Fruit fly (Drosophila melanogaster) whole organism, embryonic: ENCODE data around the gene Pgm1.

Experiments
- Ada2b ChIP-seq: fragments of 200-800 bp; sonication (Bioruptor generic); IDR thresholded peaks from 2 replicates; pipeline ENCODE4 v1.3.6; 2022; ENCODE audit warnings: missing biosample characterization, missing genetic modification characterization
- C15 ChIP-seq: fragments of 200-800 bp; sonication (Bioruptor generic); IDR thresholded peaks from 3 replicates; pipeline ENCODE4 v1.3.6; 2022; ENCODE audit warnings: missing biosample characterization, missing genetic modification characterization
- CG10209 ChIP-seq: fragments of 200-800 bp; sonication (Bioruptor generic); optimal IDR thresholded peaks from 3 replicates; lab custom pipeline; 2017; ENCODE audit warnings: missing biosample characterization, mild to moderate bottlenecking, missing genetic modification characterization, missing genetic modification reagents
- CG10462 ChIP-seq: fragments of 200-800 bp; sonication (Bioruptor generic); optimal IDR thresholded peaks from 2 replicates; lab custom pipeline; 2016; ENCODE audit warnings: missing biosample characterization, missing genetic modification characterization
- CG11723 ChIP-seq: fragments of 200-800 bp; sonication (Bioruptor generic); optimal IDR thresholded peaks from 2 replicates; lab custom pipeline; 2017; ENCODE audit warnings: missing biosample characterization, mild to moderate bottlenecking, missing genetic modification characterization
- CG12219 ChIP-seq: fragments of 200-800 bp; sonication (Bioruptor generic); optimal IDR thresholded peaks from 3 replicates; lab custom pipeline; 2018; ENCODE audit warnings: missing biosample characterization, mild to moderate bottlenecking, missing genetic modification characterization
- CG12942 ChIP-seq: fragments of 200-800 bp; sonication (Bioruptor generic); optimal IDR thresholded peaks from 3 replicates; lab custom pipeline; 2016; ENCODE audit warnings: missing biosample characterization, missing genetic modification characterization
- CG13624 ChIP-seq: fragments of 200-800 bp; sonication (Bioruptor generic); optimal IDR thresholded peaks from 2 replicates; lab custom pipeline; 2016; ENCODE audit warnings: missing biosample characterization, missing genetic modification characterization
- CG14441 ChIP-seq: fragments of 200-800 bp; sonication (Bioruptor generic); IDR thresholded peaks from 2 replicates; pipeline ENCODE4 v1.3.6; 2022; ENCODE audit warnings: missing biosample characterization, missing genetic modification characterization
- CG1647 ChIP-seq: fragments of 200-800 bp; sonication (Bioruptor generic); optimal IDR thresholded peaks from 3 replicates; lab custom pipeline; 2016; ENCODE audit warnings: missing biosample characterization, missing genetic modification characterization
- CG16863 ChIP-seq: fragments of 200-800 bp; sonication (Bioruptor generic); optimal IDR thresholded peaks from 3 replicates; lab custom pipeline; 2016; ENCODE audit warnings: missing biosample characterization, missing genetic modification characterization
- CG30403 ChIP-seq: fragments of 200-800 bp; sonication (Bioruptor generic); optimal IDR thresholded peaks from 3 replicates; lab custom pipeline; 2016; ENCODE audit warnings: missing biosample characterization, missing genetic modification characterization
- CG32767 ChIP-seq: fragments of 200-800 bp; sonication (Bioruptor generic); IDR thresholded peaks from 2 replicates; pipeline ENCODE4 v1.3.6; 2022; ENCODE audit warnings: missing biosample characterization, missing genetic modification characterization
- CG3281 ChIP-seq: fragments of 200-800 bp; sonication (Bioruptor generic); optimal IDR thresholded peaks from 3 replicates; lab custom pipeline; 2017; ENCODE audit warnings: missing biosample characterization, mild to moderate bottlenecking, missing genetic modification characterization
- CG33213 ChIP-seq: fragments of 200-800 bp; sonication (Bioruptor generic); optimal IDR thresholded peaks from 3 replicates; lab custom pipeline; 2016; ENCODE audit warnings: missing biosample characterization, missing genetic modification characterization
- CG3726 ChIP-seq: fragments of 200-800 bp; sonication (Bioruptor generic); IDR thresholded peaks from 3 replicates; pipeline ENCODE4, ENCODE4 v1.3.6; 2022; ENCODE audit warnings: missing biosample characterization, missing genetic modification characterization
- CG42726 ChIP-seq: fragments of 200-800 bp; sonication (Bioruptor generic); IDR thresholded peaks from 2 replicates; pipeline ENCODE4 v1.3.6; 2022; ENCODE audit warnings: missing biosample characterization, missing genetic modification characterization; ENCODE audit not compliant: partially characterized antibody
- CG4404 ChIP-seq: fragments of 200-800 bp; sonication (Bioruptor generic); IDR thresholded peaks from 2 replicates; pipeline ENCODE4 v1.3.6; 2022; ENCODE audit warnings: missing biosample characterization, missing genetic modification characterization
- CG7745 ChIP-seq: fragments of 200-800 bp; sonication (Bioruptor generic); optimal IDR thresholded peaks from 2 replicates; lab custom pipeline; 2018; ENCODE audit warnings: missing biosample characterization, mild to moderate bottlenecking, missing genetic modification characterization, moderate library complexity
- CG7786 ChIP-seq: fragments of 200-800 bp; sonication (Bioruptor generic); optimal IDR thresholded peaks from 2 replicates; lab custom pipeline; 2016; ENCODE audit warnings: missing biosample characterization, missing genetic modification characterization
- CG8388 ChIP-seq: fragments of 200-800 bp; sonication (Bioruptor generic); optimal IDR thresholded peaks from 2 replicates; lab custom pipeline; 2019; ENCODE audit warnings: missing biosample characterization, mild to moderate bottlenecking, missing genetic modification characterization, moderate library complexity
- CkIIα-i1 ChIP-seq: fragments of 200-800 bp; sonication (Bioruptor generic); IDR thresholded peaks from 2 replicates; pipeline ENCODE4 v1.3.6; 2022; ENCODE audit warnings: missing biosample characterization, missing genetic modification characterization
- Dad ChIP-seq: fragments of 200-800 bp; sonication (Bioruptor generic); optimal IDR thresholded peaks from 3 replicates; lab custom pipeline; 2016; ENCODE audit warnings: missing biosample characterization, missing genetic modification characterization
- E2f1 ChIP-seq: fragments of 200-800 bp; sonication (Bioruptor generic); IDR thresholded peaks from 2 replicates; pipeline ENCODE4 v1.3.6; 2022; ENCODE audit warnings: missing biosample characterization, missing genetic modification characterization
- Ets65A ChIP-seq: fragments of 200-800 bp; sonication (Bioruptor generic); peaks from one replicate; lab custom pipeline; 2016; ENCODE audit warnings: missing biosample characterization, missing genetic modification characterization
- Fer2 ChIP-seq: fragments of 200-800 bp; sonication (Bioruptor generic); optimal IDR thresholded peaks from 2 replicates; lab custom pipeline; 2018; ENCODE audit warnings: missing biosample characterization, mild to moderate bottlenecking, missing genetic modification characterization, moderate library complexity
- HLH4C ChIP-seq: fragments of 200-800 bp; sonication (Bioruptor generic); IDR thresholded peaks from 3 replicates; pipeline ENCODE4 v1.3.6; 2022; ENCODE audit warnings: missing biosample characterization, missing genetic modification characterization; ENCODE audit not compliant: partially characterized antibody
- Mad ChIP-seq: fragments of 200-800 bp; sonication (Bioruptor generic); optimal IDR thresholded peaks from 2 replicates; lab custom pipeline; 2016; ENCODE audit warnings: missing biosample characterization, missing genetic modification characterization
- Mrtf ChIP-seq: fragments of 200-800 bp; sonication (Bioruptor generic); IDR thresholded peaks from 3 replicates; pipeline ENCODE4 v1.3.6; 2022; ENCODE audit warnings: missing biosample characterization, missing genetic modification characterization
- Neu2 ChIP-seq: fragments of 200-800 bp; sonication (Bioruptor generic); optimal IDR thresholded peaks from 3 replicates; lab custom pipeline; 2016; ENCODE audit warnings: missing biosample characterization, missing genetic modification characterization, borderline replicate concordance
- Ravus ChIP-seq: fragments of 200-800 bp; sonication (Bioruptor generic); IDR thresholded peaks from 2 replicates; pipeline ENCODE4 v1.3.6; 2022; ENCODE audit warnings: missing biosample characterization, missing genetic modification characterization
- Ssrp ChIP-seq: fragments of 200-800 bp; sonication (Bioruptor generic); optimal IDR thresholded peaks from 2 replicates; lab custom pipeline; 2018; ENCODE audit warnings: missing biosample characterization, mild to moderate bottlenecking, missing genetic modification characterization, moderate library complexity
- Tbp ChIP-seq: fragments of >200 bp; optimal IDR thresholded peaks from 2 replicates; lab custom pipeline; 2018; ENCODE audit warnings: missing biosample characterization, missing genetic modification characterization
- YL-1 ChIP-seq: fragments of 200-800 bp; sonication (Bioruptor generic); optimal IDR thresholded peaks from 3 replicates; lab custom pipeline; 2017; ENCODE audit warnings: missing biosample characterization, mild to moderate bottlenecking, missing genetic modification characterization
- ab ChIP-seq: fragments of 200-800 bp; sonication (Bioruptor generic); optimal IDR thresholded peaks from 2 replicates; lab custom pipeline; 2016; ENCODE audit warnings: missing biosample characterization, missing genetic modification characterization
- ap ChIP-seq: fragments of 200-800 bp; sonication (Bioruptor generic); IDR thresholded peaks from 2 replicates; pipeline ENCODE4 v1.3.6; 2022; ENCODE audit warnings: missing biosample characterization, missing genetic modification characterization
- bbx ChIP-seq: fragments of 200-800 bp; sonication (Bioruptor generic); IDR thresholded peaks from 2 replicates; pipeline ENCODE4 v1.3.6; 2022; ENCODE audit warnings: missing biosample characterization, missing genetic modification characterization; ENCODE audit not compliant: partially characterized antibody
- chif ChIP-seq, 2 experiments: fragments of 200-800 bp; sonication (Bioruptor generic); optimal IDR thresholded peaks; 3 replicates each; lab custom pipeline; 2016; ENCODE audit warnings: missing biosample characterization in 2 of 2, missing genetic modification characterization in 2 of 2
- corto ChIP-seq: fragments of 200-800 bp; sonication (Bioruptor generic); optimal IDR thresholded peaks from 2 replicates; lab custom pipeline; 2016; ENCODE audit warnings: missing biosample characterization, mild to moderate bottlenecking, missing genetic modification characterization, moderate library complexity
- crc ChIP-seq: fragments of 200-800 bp; sonication (Bioruptor generic); optimal IDR thresholded peaks from 2 replicates; lab custom pipeline; 2016; ENCODE audit warnings: missing biosample characterization, missing genetic modification characterization
- dmrt11E ChIP-seq: fragments of 200-800 bp; sonication (Bioruptor generic); optimal IDR thresholded peaks from 3 replicates; lab custom pipeline; 2018; ENCODE audit warnings: missing biosample characterization, mild to moderate bottlenecking, missing genetic modification characterization, moderate library complexity
- dysf ChIP-seq: fragments of 200-800 bp; sonication (Bioruptor generic); IDR thresholded peaks from 3 replicates; pipeline ENCODE4 v1.3.6; 2022; ENCODE audit warnings: missing biosample characterization, missing genetic modification characterization
- esg ChIP-seq: fragments of 200-800 bp; sonication (Bioruptor generic); conservative IDR thresholded peaks from 2 replicates; pipeline ENCODE4 v1.3.6; 2022; ENCODE audit warnings: missing biosample characterization, missing genetic modification characterization
- ewg ChIP-seq: fragments of 200-800 bp; sonication (Bioruptor generic); optimal IDR thresholded peaks from 3 replicates; lab custom pipeline; 2017; ENCODE audit warnings: mild to moderate bottlenecking, missing biosample characterization, missing genetic modification reagents, missing genetic modification characterization
- fd64A ChIP-seq: fragments of 200-800 bp; sonication (Bioruptor generic); optimal IDR thresholded peaks from 3 replicates; lab custom pipeline; 2018; ENCODE audit warnings: missing biosample characterization, mild to moderate bottlenecking, missing genetic modification characterization
- lbe ChIP-seq: fragments of 200-800 bp; sonication (Bioruptor generic); optimal IDR thresholded peaks from 2 replicates; lab custom pipeline; 2016; ENCODE audit warnings: missing biosample characterization, mild to moderate bottlenecking, missing genetic modification characterization
- rib ChIP-seq: fragments of 200-800 bp; sonication (Bioruptor generic); IDR thresholded peaks from 2 replicates; pipeline ENCODE4 v1.3.6; 2022; ENCODE audit warnings: missing biosample characterization, missing genetic modification characterization
- salm ChIP-seq: fragments of 200-800 bp; sonication (Bioruptor generic); optimal IDR thresholded peaks from 2 replicates; lab custom pipeline; 2018; ENCODE audit warnings: missing biosample characterization, mild to moderate bottlenecking, missing genetic modification characterization
- seq ChIP-seq: fragments of 200-800 bp; sonication (Bioruptor generic); IDR thresholded peaks from 2 replicates; pipeline ENCODE4 v1.3.6; 2022; ENCODE audit warnings: missing biosample characterization, missing genetic modification characterization
- slbo ChIP-seq: fragments of 200-800 bp; sonication (Bioruptor generic); IDR thresholded peaks from 2 replicates; pipeline ENCODE4 v1.3.6; 2022; ENCODE audit warnings: missing biosample characterization, missing genetic modification characterization
- tap ChIP-seq: fragments of 200-800 bp; optimal IDR thresholded peaks from 3 replicates; lab custom pipeline; 2019; ENCODE audit warnings: missing biosample characterization, mild to moderate bottlenecking, missing genetic modification characterization, moderate library complexity

Pgm1 gene

DNA sequence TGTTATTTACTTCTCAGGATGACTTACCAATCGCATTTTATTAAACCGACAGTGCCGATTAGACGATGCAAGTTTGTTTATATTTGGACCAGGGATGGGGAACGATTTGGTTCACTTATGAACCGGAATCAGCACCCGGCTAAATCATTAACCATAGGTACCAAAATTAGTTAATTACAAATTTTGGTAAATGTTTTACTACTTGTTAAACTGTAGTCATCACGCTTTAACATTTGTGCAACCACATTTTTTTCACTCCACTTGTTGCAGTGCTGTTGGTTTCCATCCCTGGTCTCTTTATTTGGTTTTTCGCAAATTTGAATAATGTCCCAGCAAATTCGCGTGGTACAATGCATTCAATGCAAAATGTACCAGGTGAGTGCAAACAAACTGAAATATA is 22.8 kb downstream of the Pgm1 start, which contains the start of the genes IntS9 and CG43295 (continued):
- TF ChIP-seq CG10462 (GFP tag; lab: Kevin White, UChicago), result peak; percentile 75
- TF ChIP-seq chif (GFP tag; optimal IDR thresholded peaks at IDR 0.05; lab: Kevin White, UChicago), result peak; percentile 79 to 85
- TF ChIP-seq Dad (GFP tag; lab: Kevin White, UChicago), result peak; percentile 76
- peak; percentile 78 for TF ChIP-seq Ssrp (tag; lab: Kevin White, UChicago)
- peak; percentile 83 for TF ChIP-seq CG12942 (GFP tag; lab: Kevin White, UChicago)
- peak; percentile 79 for TF ChIP-seq CG8388 (GFP tag; lab: Kevin White, UChicago)
- peak; percentile 89 for TF ChIP-seq CG14441 (GFP tag; lab: Robert Waterston, UW)
- TF ChIP-seq esg (GFP tag; lab: Robert Waterston, UW), result peak; percentile 81
- TF ChIP-seq ap (GFP tag; lab: Robert Waterston, UW), result peak; percentile 79
- peak; percentile 51 for TF ChIP-seq Ravus (GFP tag; lab: Robert Waterston, UW)
- TF ChIP-seq ab (GFP tag; lab: Kevin White, UChicago), result peak; percentile 75
- TF ChIP-seq Tbp (GFP tag; lab: Kevin White, UChicago), result no peak
- peak; percentile 40; the same call in 1 of the 2 replicates for TF ChIP-seq rib (GFP tag; lab: Robert Waterston, UW)
- TF ChIP-seq CG12219, result peak; percentile 69
- TF ChIP-seq corto (GFP tag; lab: Kevin White, UChicago), result peak; percentile 69
- peak; percentile 87 for TF ChIP-seq CG16863 (GFP tag; lab: Kevin White, UChicago)
- TF ChIP-seq Mad (GFP tag; lab: Kevin White, UChicago), result peak; percentile 86
- TF ChIP-seq CG13624, result peak; percentile 77
- TF ChIP-seq Mrtf, result peak; percentile 61; the same call in 2 of the 3 replicates
- peak; percentile 90 for TF ChIP-seq CG30403
- TF ChIP-seq YL-1 (GFP tag; lab: Kevin White, UChicago), result peak; percentile 65
- no peak for TF ChIP-seq tap
- peak; percentile 85 for TF ChIP-seq CG7786 (GFP tag; lab: Kevin White, UChicago)
- TF ChIP-seq HLH4C (GFP tag; lab: Robert Waterston, UW), result 0 out of 3 replicates have a peak, but pooled peaks have one; percentile 49
- no peak for TF ChIP-seq bbx (GFP tag; lab: Robert Waterston, UW)
- peak; percentile 79 for TF ChIP-seq seq (GFP tag; lab: Robert Waterston, UW)
- TF ChIP-seq lbe, result peak; percentile 77
- TF ChIP-seq fd64A (GFP tag; lab: Kevin White, UChicago), result peak; percentile 46
- peak; percentile 82 for TF ChIP-seq E2f1 (GFP tag; lab: Robert Waterston, UW)
- peak; percentile 73 for TF ChIP-seq dysf (GFP tag; lab: Robert Waterston, UW)
- peak; percentile 63 for TF ChIP-seq ewg (GFP tag; lab: Kevin White, UChicago)
- no peak for TF ChIP-seq Fer2 (tag; lab: Kevin White, UChicago)
- TF ChIP-seq CG3281, result peak; percentile 72
- TF ChIP-seq CG32767, result peak; percentile 81
- peak; percentile 82 for TF ChIP-seq dmrt11E
- TF ChIP-seq crc (GFP tag; lab: Kevin White, UChicago), result peak; percentile 77
- peak; percentile 87 for TF ChIP-seq slbo
- peak; percentile 77 for TF ChIP-seq CG33213 (GFP tag; lab: Kevin White, UChicago)
- TF ChIP-seq salm (tag; lab: Kevin White, UChicago), result no peak
- 0 out of 2 replicates have a peak, but pooled peaks have one; percentile 25 for TF ChIP-seq CkIIα-i1 (GFP tag; lab: Robert Waterston, UW)
- TF ChIP-seq CG42726, result no peak
- peak; percentile 77 for TF ChIP-seq CG4404
- peak; percentile 74 for TF ChIP-seq CG3726
- TF ChIP-seq Neu2 (GFP tag; lab: Kevin White, UChicago), result peak; percentile 74
- peak; percentile 86 for TF ChIP-seq Ada2b (GFP tag; lab: Robert Waterston, UW)
- peak; percentile 70 for TF ChIP-seq CG1647 (GFP tag; lab: Kevin White, UChicago)
- peak; percentile 38; the same call in 1 of the 3 replicates for TF ChIP-seq C15 (GFP tag; lab: Robert Waterston, UW)
- TF ChIP-seq CG7745 (tag; lab: Kevin White, UChicago), result no peak
- TF ChIP-seq CG11723 (GFP tag; lab: Kevin White, UChicago), result no peak
- TF ChIP-seq Ets65A (GFP tag; lab: Kevin White, UChicago), result peak; percentile 99
- peak; percentile 67 for TF ChIP-seq CG10209 (GFP tag; lab: Kevin White, UChicago)
